Worm (Caenorhabditis elegans) whole organism, midembryonic: ENCODE measurements around the gene lbp-1.

Experiments used
- flt-1 ChIP-seq: fragments of 200-800 bp; sonication (Bioruptor generic); IDR thresholded peaks from 2 replicates; pipeline ENCODE4 v1.3.6; 2022; ENCODE audit warnings: missing genetic modification characterization, missing compliant biosample characterization
- klf-2 ChIP-seq: fragments of 200-800 bp; sonication (Bioruptor generic); conservative IDR thresholded peaks from 2 replicates; pipeline ENCODE4 v1.3.6; 2022; ENCODE audit warnings: missing genetic modification reagents, missing genetic modification characterization, missing compliant biosample characterization
- med-1 ChIP-seq: sonication (generic microtip); optimal IDR thresholded peaks from 2 replicates; lab custom pipeline; 2017; ENCODE audit warnings: missing genetic modification characterization, mild to moderate bottlenecking, missing compliant biosample characterization, antibody characterized with exemption, missing genetic modification reagents; ENCODE audit not compliant: insufficient read depth
- ztf-29 ChIP-seq: fragments of 200-800 bp; sonication (Bioruptor generic); IDR thresholded peaks from 2 replicates; pipeline ENCODE4 v1.3.6; 2022; ENCODE audit warnings: missing genetic modification reagents, missing genetic modification characterization, missing compliant biosample characterization

- TF ChIP-seq klf-2 (GFP tag; lab: Robert Waterston, UW): no peak
- no peak for TF ChIP-seq flt-1 (GFP tag; lab: Robert Waterston, UW)
- TF ChIP-seq med-1: no peak
- TF ChIP-seq ztf-29: no peak
These were observed 23.6 kb upstream of the lbp-1 start, which contains the start of gene F28B4.3 for ce11 chrX:3235358-3235816.
